Fruit fly (Drosophila melanogaster) whole organism, embryonic: ENCODE results near the gene CG12106.
A peak's percentile ranks its signal among the peaks of the same experiment; 100 is the strongest.

Experiments used
- Ada2b ChIP-seq: fragments of 200-800 bp; sonication (Bioruptor generic); IDR thresholded peaks from 2 replicates; pipeline ENCODE4 v1.3.6; 2022; ENCODE audit warnings: missing biosample characterization, missing genetic modification characterization
- B-H1 ChIP-seq: fragments of 200-800 bp; sonication (Bioruptor generic); IDR thresholded peaks from 3 replicates; pipeline ENCODE4 v1.3.6; 2022; ENCODE audit warnings: missing biosample characterization, missing genetic modification characterization
- Bgb ChIP-seq: fragments of 200-800 bp; sonication (Bioruptor generic); IDR thresholded peaks from 2 replicates; pipeline ENCODE4 v1.3.6; 2022; ENCODE audit warnings: missing biosample characterization, missing genetic modification characterization; ENCODE audit not compliant: partially characterized antibody
- Blimp-1 ChIP-seq: fragments of 200-800 bp; sonication (Bioruptor generic); optimal IDR thresholded peaks from 3 replicates; lab custom pipeline; 2018; ENCODE audit warnings: missing biosample characterization, missing genetic modification characterization, mild to moderate bottlenecking, moderate library complexity, missing genetic modification reagents
- BtbVII ChIP-seq: fragments of 200-800 bp; sonication (Bioruptor generic); optimal IDR thresholded peaks from 3 replicates; lab custom pipeline; 2017; ENCODE audit warnings: missing biosample characterization, mild to moderate bottlenecking, missing genetic modification characterization
- CG10267 ChIP-seq: fragments of 200-800 bp; sonication (Bioruptor generic); optimal IDR thresholded peaks from 2 replicates; lab custom pipeline; 2018; ENCODE audit warnings: missing biosample characterization, mild to moderate bottlenecking, missing genetic modification characterization, moderate library complexity
- CG10543 ChIP-seq: fragments of 200-800 bp; sonication (Bioruptor generic); optimal IDR thresholded peaks from 3 replicates; lab custom pipeline; 2017; ENCODE audit warnings: missing biosample characterization, mild to moderate bottlenecking, missing genetic modification characterization, moderate library complexity
- CG11695 ChIP-seq: fragments of 200-800 bp; sonication (Bioruptor generic); IDR thresholded peaks from 3 replicates; pipeline ENCODE4 v1.3.6; 2022; ENCODE audit warnings: missing biosample characterization, missing genetic modification characterization
- CG12299 ChIP-seq: fragments of 200-800 bp; sonication (Bioruptor generic); optimal IDR thresholded peaks from 2 replicates; lab custom pipeline; 2018; ENCODE audit warnings: missing biosample characterization, mild to moderate bottlenecking, missing genetic modification characterization
- CG12391 ChIP-seq: fragments of 200-800 bp; sonication (Bioruptor generic); optimal IDR thresholded peaks from 3 replicates; lab custom pipeline; 2018; ENCODE audit warnings: missing biosample characterization, mild to moderate bottlenecking, missing genetic modification characterization, moderate library complexity
- CG14441 ChIP-seq: fragments of 200-800 bp; sonication (Bioruptor generic); IDR thresholded peaks from 2 replicates; pipeline ENCODE4 v1.3.6; 2022; ENCODE audit warnings: missing biosample characterization, missing genetic modification characterization
- CG17385 ChIP-seq: fragments of 200-800 bp; sonication (Bioruptor generic); optimal IDR thresholded peaks from 3 replicates; lab custom pipeline; 2018; ENCODE audit warnings: missing biosample characterization, mild to moderate bottlenecking, missing genetic modification characterization
- CG17612 ChIP-seq: fragments of 200-800 bp; sonication (Bioruptor generic); IDR thresholded peaks from 2 replicates; pipeline ENCODE4 v1.3.6; 2022; ENCODE audit warnings: missing biosample characterization, missing genetic modification characterization
- CG18476 ChIP-seq: fragments of 200-800 bp; sonication (Bioruptor generic); optimal IDR thresholded peaks from 2 replicates; lab custom pipeline; 2016; ENCODE audit warnings: missing biosample characterization, mild to moderate bottlenecking, missing genetic modification characterization
- CG2202 ChIP-seq: fragments of 200-800 bp; sonication (Bioruptor generic); optimal IDR thresholded peaks from 2 replicates; lab custom pipeline; 2018; ENCODE audit warnings: missing biosample characterization, mild to moderate bottlenecking, missing genetic modification characterization
- CG6854 ChIP-seq: fragments of 200-800 bp; sonication (Bioruptor generic); optimal IDR thresholded peaks from 3 replicates; lab custom pipeline; 2017; ENCODE audit warnings: missing biosample characterization, mild to moderate bottlenecking, missing genetic modification characterization
- CG8944 ChIP-seq: fragments of 200-800 bp; sonication (Bioruptor generic); optimal IDR thresholded peaks from 3 replicates; lab custom pipeline; 2016; ENCODE audit warnings: missing biosample characterization, missing genetic modification characterization
- CoRest ChIP-seq: fragments of 200-800 bp; sonication (Bioruptor generic); optimal IDR thresholded peaks from 3 replicates; lab custom pipeline; 2018; ENCODE audit warnings: missing biosample characterization, mild to moderate bottlenecking, missing genetic modification characterization, moderate library complexity
- Gsc ChIP-seq: fragments of 200-800 bp; sonication (Bioruptor generic); IDR thresholded peaks from 2 replicates; pipeline ENCODE4 v1.3.6; 2022; ENCODE audit warnings: missing biosample characterization, missing genetic modification characterization
- Gug ChIP-seq: fragments of 200-800 bp; sonication (Bioruptor generic); IDR thresholded peaks from 4 replicates; pipeline ENCODE4 v1.3.6; 2022; ENCODE audit warnings: missing biosample characterization, missing genetic modification characterization
- HLH4C ChIP-seq: fragments of 200-800 bp; sonication (Bioruptor generic); IDR thresholded peaks from 3 replicates; pipeline ENCODE4 v1.3.6; 2022; ENCODE audit warnings: missing biosample characterization, missing genetic modification characterization; ENCODE audit not compliant: partially characterized antibody
- Hand ChIP-seq: fragments of 200-800 bp; sonication (Bioruptor generic); optimal IDR thresholded peaks from 2 replicates; lab custom pipeline; 2017; ENCODE audit warnings: mild to moderate bottlenecking, missing biosample characterization, missing genetic modification reagents, missing genetic modification characterization
- Hmr ChIP-seq: fragments of 200-800 bp; sonication (Bioruptor generic); optimal IDR thresholded peaks from 3 replicates; lab custom pipeline; 2017; ENCODE audit warnings: mild to moderate bottlenecking, missing biosample characterization, missing genetic modification reagents, missing genetic modification characterization
- Hsf ChIP-seq: fragments of 200-800 bp; sonication (Bioruptor generic); optimal IDR thresholded peaks from 3 replicates; lab custom pipeline; 2016; ENCODE audit warnings: missing biosample characterization, missing genetic modification characterization
- Max ChIP-seq: fragments of 200-800 bp; sonication (Bioruptor generic); optimal IDR thresholded peaks from 2 replicates; lab custom pipeline; 2016; ENCODE audit warnings: missing biosample characterization, mild to moderate bottlenecking, missing genetic modification characterization
- NC2α ChIP-seq: fragments of 200-800 bp; sonication (Bioruptor generic); optimal IDR thresholded peaks from 2 replicates; lab custom pipeline; 2016; ENCODE audit warnings: missing biosample characterization, missing genetic modification characterization
- NK7.1 ChIP-seq: fragments of 200-800 bp; sonication (Bioruptor generic); optimal IDR thresholded peaks from 3 replicates; lab custom pipeline; 2016; ENCODE audit warnings: missing biosample characterization, missing genetic modification characterization
- Oaz ChIP-seq: fragments of 200-800 bp; sonication (Bioruptor generic); IDR thresholded peaks from 2 replicates; pipeline ENCODE4 v1.3.6; 2022; ENCODE audit warnings: missing biosample characterization, missing genetic modification characterization
- Poxn ChIP-seq: fragments of 200-800 bp; sonication (Bioruptor generic); IDR thresholded peaks from 2 replicates; pipeline ENCODE4 v1.3.6; 2022; ENCODE audit warnings: missing biosample characterization, missing genetic modification characterization
- Ptx1 ChIP-seq: fragments of 200-800 bp; sonication (Bioruptor generic); IDR thresholded peaks from 2 replicates; pipeline ENCODE4 v1.3.6; 2022; ENCODE audit warnings: missing biosample characterization, missing genetic modification characterization
- Ravus ChIP-seq: fragments of 200-800 bp; sonication (Bioruptor generic); IDR thresholded peaks from 2 replicates; pipeline ENCODE4 v1.3.6; 2022; ENCODE audit warnings: missing biosample characterization, missing genetic modification characterization
- Spps ChIP-seq: fragments of 200-800 bp; sonication (Bioruptor generic); optimal IDR thresholded peaks from 2 replicates; lab custom pipeline; 2018; ENCODE audit warnings: missing biosample characterization, mild to moderate bottlenecking, missing genetic modification characterization
- Taf1 ChIP-seq: fragments of 200-800 bp; sonication (Bioruptor generic); IDR thresholded peaks from 2 replicates; pipeline ENCODE4 v1.3.6; 2022; ENCODE audit warnings: missing biosample characterization, missing genetic modification characterization
- br ChIP-seq: fragments of >200 bp; optimal IDR thresholded peaks from 2 replicates; lab custom pipeline; 2017
- corto ChIP-seq: fragments of 200-800 bp; sonication (Bioruptor generic); optimal IDR thresholded peaks from 2 replicates; lab custom pipeline; 2016; ENCODE audit warnings: missing biosample characterization, mild to moderate bottlenecking, missing genetic modification characterization, moderate library complexity
- danr ChIP-seq: fragments of 200-800 bp; sonication (Bioruptor generic); IDR thresholded peaks from 2 replicates; pipeline ENCODE4 v1.3.6; 2022; ENCODE audit warnings: missing biosample characterization, missing genetic modification characterization
- fd102C ChIP-seq: fragments of 200-800 bp; sonication (Bioruptor generic); optimal IDR thresholded peaks from 2 replicates; lab custom pipeline; 2018; ENCODE audit warnings: missing biosample characterization, mild to moderate bottlenecking, missing genetic modification characterization, moderate library complexity
- fd3F ChIP-seq: fragments of 200-800 bp; sonication (Bioruptor generic); optimal IDR thresholded peaks from 2 replicates; lab custom pipeline; 2018; ENCODE audit warnings: missing biosample characterization, mild to moderate bottlenecking, missing genetic modification characterization, moderate library complexity
- fu2 ChIP-seq: fragments of 200-800 bp; sonication (Bioruptor generic); optimal IDR thresholded peaks from 2 replicates; lab custom pipeline; 2016; ENCODE audit warnings: missing biosample characterization, missing genetic modification characterization
- grau ChIP-seq: fragments of 200-800 bp; optimal IDR thresholded peaks from 3 replicates; lab custom pipeline; 2019; ENCODE audit warnings: missing biosample characterization, mild to moderate bottlenecking, missing genetic modification characterization, moderate library complexity
- ind ChIP-seq: fragments of 200-800 bp; sonication (Bioruptor generic); optimal IDR thresholded peaks from 3 replicates; lab custom pipeline; 2016; ENCODE audit warnings: missing biosample characterization, missing genetic modification characterization
- kah ChIP-seq: fragments of 200-800 bp; sonication (Bioruptor generic); optimal IDR thresholded peaks from 2 replicates; lab custom pipeline; 2018; ENCODE audit warnings: missing biosample characterization, mild to moderate bottlenecking, missing genetic modification characterization
- nerfin-2 ChIP-seq: fragments of 200-800 bp; sonication (Bioruptor generic); IDR thresholded peaks from 2 replicates; pipeline ENCODE4 v1.3.6; 2022; ENCODE audit warnings: missing biosample characterization, missing genetic modification characterization; ENCODE audit not compliant: partially characterized antibody
- odd ChIP-seq: fragments of 200-800 bp; sonication (Bioruptor generic); optimal IDR thresholded peaks from 2 replicates; lab custom pipeline; 2017; ENCODE audit warnings: missing biosample characterization, mild to moderate bottlenecking, missing genetic modification characterization
- otp ChIP-seq: fragments of 200-800 bp; sonication (Bioruptor generic); IDR thresholded peaks from 3 replicates; pipeline ENCODE4, ENCODE4 v1.3.6; 2022; ENCODE audit warnings: missing biosample characterization, missing genetic modification characterization
- ranshi ChIP-seq: fragments of 200-800 bp; sonication (Bioruptor generic); IDR thresholded peaks from 2 replicates; pipeline ENCODE4 v1.3.6; 2022; ENCODE audit warnings: missing biosample characterization, missing genetic modification characterization
- ro ChIP-seq: fragments of 200-800 bp; sonication (Bioruptor generic); IDR thresholded peaks from 2 replicates; pipeline ENCODE4 v1.3.6; 2022; ENCODE audit warnings: missing biosample characterization, missing genetic modification characterization
- sisA ChIP-seq: fragments of 200-800 bp; sonication (Bioruptor generic); IDR thresholded peaks from 2 replicates; pipeline ENCODE4 v1.3.6; 2022; ENCODE audit warnings: missing biosample characterization, missing genetic modification characterization
- slbo ChIP-seq: fragments of 200-800 bp; sonication (Bioruptor generic); IDR thresholded peaks from 2 replicates; pipeline ENCODE4 v1.3.6; 2022; ENCODE audit warnings: missing biosample characterization, missing genetic modification characterization
- zf30C ChIP-seq: fragments of 200-800 bp; sonication (Bioruptor generic); optimal IDR thresholded peaks from 3 replicates; lab custom pipeline; 2018; ENCODE audit warnings: missing biosample characterization, mild to moderate bottlenecking, missing genetic modification characterization
- zfh1 ChIP-seq: fragments of 200-800 bp; sonication (Bioruptor generic); IDR thresholded peaks from 3 replicates; pipeline ENCODE4 v1.3.6; 2022; ENCODE audit warnings: missing biosample characterization, missing genetic modification characterization
- zfh2 ChIP-seq: fragments of 200-800 bp; sonication (Bioruptor generic); optimal IDR thresholded peaks from 2 replicates; lab custom pipeline; 2016; ENCODE audit warnings: missing biosample characterization, missing genetic modification characterization

The CG12106 gene

DNA sequence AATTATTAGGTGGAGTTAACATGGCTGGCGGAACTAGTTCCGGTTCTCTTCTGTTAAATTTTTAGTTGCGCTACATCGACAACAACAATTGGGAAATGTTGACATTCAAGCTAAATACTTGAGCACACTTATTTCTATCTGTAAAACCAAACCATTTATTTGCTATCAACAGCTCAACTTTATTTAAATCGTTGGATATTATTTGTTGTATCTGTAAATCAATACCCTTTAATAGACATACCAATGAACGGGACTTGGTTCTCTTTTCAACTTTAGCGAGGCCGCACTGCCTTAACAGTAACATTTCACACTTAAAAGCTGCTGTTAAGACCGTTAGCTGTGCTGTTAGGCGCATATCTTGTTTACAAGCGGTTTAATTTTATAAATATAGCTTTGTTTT lies at the start of gene CG12106 (continued):
- TF ChIP-seq CG10267 (tag; lab: Kevin White, UChicago) (peak; percentile 14), kah (GFP tag; lab: Kevin White, UChicago) (no peak), Max (no peak), nerfin-2 (GFP tag; lab: Robert Waterston, UW) (no peak), corto (GFP tag; lab: Kevin White, UChicago) (no peak), zfh2 (GFP tag; lab: Kevin White, UChicago) (peak; percentile 56), Taf1 (GFP tag; lab: Robert Waterston, UW) (no peak), sisA (no peak), ro (no peak), Blimp-1 (GFP tag; lab: Kevin White, UChicago) (no peak), grau (tag; lab: Kevin White, UChicago) (peak; percentile 98), NK7.1 (no peak), CG12391 (peak; percentile 47), Bgb (GFP tag; lab: Robert Waterston, UW) (no peak), Poxn (no peak), zfh1 (GFP tag; lab: Robert Waterston, UW) (no peak), Hand (GFP tag; lab: Kevin White, UChicago) (no peak), ranshi (GFP tag; lab: Robert Waterston, UW) (no peak; the same call in 1 of the 2 replicates), Ada2b (GFP tag; lab: Robert Waterston, UW) (0 out of 2 replicates have a peak, but pooled peaks have one; percentile 30), slbo (GFP tag; lab: Robert Waterston, UW) (peak; percentile 72), NC2α (no peak), Spps (tag; lab: Kevin White, UChicago) (no peak), fu2 (GFP tag; lab: Kevin White, UChicago) (no peak), CG11695 (GFP tag; lab: Robert Waterston, UW) (peak; percentile 45; the same call in 1 of the 3 replicates), br (lab: Kevin White, UChicago) (no peak), CG17612 (GFP tag; lab: Robert Waterston, UW) (no peak), BtbVII (GFP tag; lab: Kevin White, UChicago) (no peak), CG6854 (no peak), B-H1 (GFP tag; lab: Robert Waterston, UW) (0 out of 3 replicates have a peak, but pooled peaks have one; percentile 20), Hsf (GFP tag; lab: Kevin White, UChicago) (peak; percentile 14), Ptx1 (GFP tag; lab: Robert Waterston, UW) (no peak; the same call in none of the 2 replicates), CG8944 (GFP tag; lab: Kevin White, UChicago) (no peak), CG12299 (tag; lab: Kevin White, UChicago) (no peak), CG18476 (GFP tag; lab: Kevin White, UChicago) (peak; percentile 23), Ravus (GFP tag; lab: Robert Waterston, UW) (no peak), CoRest (tag; lab: Kevin White, UChicago) (peak; percentile 63), Gug (GFP tag; lab: Robert Waterston, UW) (peak; percentile 35; the same call in 1 of the 4 replicates), CG17385 (GFP tag; lab: Kevin White, UChicago) (peak; percentile 50), CG2202 (tag; lab: Kevin White, UChicago) (no peak), odd (GFP tag; lab: Kevin White, UChicago) (no peak), zf30C (GFP tag; lab: Kevin White, UChicago) (no peak), CG14441 (GFP tag; lab: Robert Waterston, UW) (no peak; the same call in 1 of the 2 replicates), HLH4C (no peak), fd102C (GFP tag; lab: Kevin White, UChicago) (no peak), danr (GFP tag; lab: Robert Waterston, UW) (no peak), Hmr (no peak), CG10543 (GFP tag; lab: Kevin White, UChicago) (peak; percentile 32), Oaz (GFP tag; lab: Robert Waterston, UW) (peak; percentile 42; the same call in 1 of the 2 replicates), ind (GFP tag; lab: Kevin White, UChicago) (peak; percentile 51), otp (no peak), Gsc (GFP tag; lab: Robert Waterston, UW) (no peak), fd3F (GFP tag; lab: Kevin White, UChicago) (peak; percentile 22)
